Fruit fly (Drosophila melanogaster) whole organism, pupa: ENCODE data around the gene RpL18.

Experiments
- CG10348 ChIP-seq: fragments of 200-800 bp; sonication (Bioruptor generic); IDR thresholded peaks from 2 replicates; pipeline ENCODE4 v1.3.6; 2022; ENCODE audit warnings: missing biosample characterization, missing genetic modification characterization
- CG13204 ChIP-seq: fragments of 200-800 bp; sonication (Bioruptor generic); optimal IDR thresholded peaks from 2 replicates; lab custom pipeline; 2018; ENCODE audit warnings: missing biosample characterization, mild to moderate bottlenecking, missing genetic modification characterization, moderate library complexity
- CG32121 ChIP-seq: fragments of 200-800 bp; sonication (Bioruptor generic); IDR thresholded peaks from 2 replicates; pipeline ENCODE4 v1.3.6; 2022; ENCODE audit warnings: missing biosample characterization, missing genetic modification characterization
- CG34367 ChIP-seq: fragments of 200-800 bp; sonication (Bioruptor generic); optimal IDR thresholded peaks from 2 replicates; lab custom pipeline; 2018; ENCODE audit warnings: missing biosample characterization, mild to moderate bottlenecking, missing genetic modification characterization
- CG4496 ChIP-seq: fragments of 200-800 bp; sonication (Bioruptor generic); IDR thresholded peaks from 3 replicates; pipeline ENCODE4 v1.3.6; 2022; ENCODE audit warnings: missing biosample characterization, missing genetic modification characterization
- CG8301 ChIP-seq: fragments of 200-800 bp; sonication (Bioruptor generic); optimal IDR thresholded peaks from 2 replicates; lab custom pipeline; 2018; ENCODE audit warnings: missing biosample characterization, mild to moderate bottlenecking, missing genetic modification characterization
- Ets98B ChIP-seq: fragments of 200-800 bp; sonication (Bioruptor generic); IDR thresholded peaks from 2 replicates; pipeline ENCODE4 v1.3.6; 2022; ENCODE audit warnings: missing biosample characterization, missing genetic modification characterization
- Pif1B ChIP-seq: fragments of 200-800 bp; sonication (Bioruptor generic); optimal IDR thresholded peaks from 3 replicates; lab custom pipeline; 2016; ENCODE audit warnings: missing biosample characterization, missing genetic modification characterization
- rn ChIP-seq: fragments of 200-800 bp; sonication (Bioruptor generic); IDR thresholded peaks from 2 replicates; pipeline ENCODE4 v1.3.6; 2022; ENCODE audit warnings: missing biosample characterization, missing genetic modification characterization

DNA sequence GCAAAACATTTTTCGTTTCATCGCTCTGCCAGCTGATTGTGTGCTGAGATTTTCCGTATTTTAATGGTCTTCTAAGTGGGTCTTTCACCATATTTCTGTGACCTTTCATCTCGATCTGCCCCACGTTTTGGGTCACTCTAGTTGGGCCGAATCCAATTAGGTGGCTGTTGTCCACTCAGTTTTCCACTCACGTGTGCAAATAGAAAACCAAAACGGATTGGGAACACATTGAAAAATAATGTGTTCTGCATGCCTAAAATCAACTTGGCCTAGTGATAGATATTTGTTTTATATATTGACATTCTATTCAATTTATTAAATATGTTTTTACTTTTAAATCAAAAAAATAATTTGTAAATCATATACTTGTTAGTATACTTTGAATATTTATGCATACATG is 6.9 kb downstream of the RpL18 start, which contains the start of gene CG14826:
- TF ChIP-seq CG32121 (GFP tag; lab: Robert Waterston, UW): no peak
- TF ChIP-seq CG8301 (tag; lab: Kevin White, UChicago): no peak
- no peak for TF ChIP-seq Pif1B (GFP tag; lab: Kevin White, UChicago)
- no peak for TF ChIP-seq Ets98B (GFP tag; lab: Robert Waterston, UW)
- TF ChIP-seq CG10348 (GFP tag; lab: Robert Waterston, UW): no peak
- TF ChIP-seq rn (GFP tag; lab: Robert Waterston, UW): no peak
- TF ChIP-seq CG4496 (GFP tag; lab: Robert Waterston, UW): no peak
- no peak for TF ChIP-seq CG13204 (GFP tag; lab: Kevin White, UChicago)
- TF ChIP-seq CG34367 (tag; lab: Kevin White, UChicago): no peak
